Fruit fly (Drosophila melanogaster): ENCODE data around the gene Nup93-2.

DNA sequence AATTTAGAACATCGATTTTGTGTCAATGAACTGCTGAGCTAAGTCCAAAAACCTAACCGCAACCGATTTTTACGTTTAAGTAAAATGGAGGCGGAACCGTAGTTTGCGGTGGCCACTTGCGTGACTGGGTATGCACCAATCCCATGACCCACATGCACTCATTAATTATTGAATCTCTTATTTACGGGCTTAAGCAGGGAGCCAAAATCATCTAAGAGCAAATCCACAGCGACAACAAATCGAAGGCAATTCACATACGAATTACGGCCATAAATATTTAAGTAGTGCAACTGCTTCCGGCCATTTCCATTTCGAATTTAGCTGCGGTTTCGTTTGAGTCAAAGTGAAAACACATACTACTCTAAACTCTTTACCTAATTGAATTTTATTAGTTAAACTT is 33.4 kb downstream of the Nup93-2 start:
- no peak for TF ChIP-seq ttk (optimal IDR thresholded peaks at IDR 0.05)
- no peak for TF ChIP-seq h (optimal IDR thresholded peaks at IDR 0.05)

All from Kc167 (cell line).